Fruit fly (Drosophila melanogaster) whole organism, embryonic: ENCODE measurements around the gene Dh31.
A peak's percentile ranks its signal among the peaks of the same experiment; 100 is the strongest.

ENCODE experiments used
- Adf1 ChIP-seq: fragments of 200-800 bp; sonication (Bioruptor generic); IDR thresholded peaks from 2 replicates; pipeline ENCODE4 v1.3.6; 2022; ENCODE audit warnings: missing biosample characterization, missing genetic modification characterization
- Antp ChIP-seq: fragments of 200-800 bp; sonication (Bioruptor generic); optimal IDR thresholded peaks from 3 replicates; lab custom pipeline; 2016; ENCODE audit warnings: missing biosample characterization, missing genetic modification characterization
- BtbVII ChIP-seq: fragments of 200-800 bp; sonication (Bioruptor generic); optimal IDR thresholded peaks from 3 replicates; lab custom pipeline; 2017; ENCODE audit warnings: missing biosample characterization, mild to moderate bottlenecking, missing genetic modification characterization
- CG12219 ChIP-seq: fragments of 200-800 bp; sonication (Bioruptor generic); optimal IDR thresholded peaks from 3 replicates; lab custom pipeline; 2018; ENCODE audit warnings: missing biosample characterization, mild to moderate bottlenecking, missing genetic modification characterization
- CG12942 ChIP-seq: fragments of 200-800 bp; sonication (Bioruptor generic); optimal IDR thresholded peaks from 3 replicates; lab custom pipeline; 2016; ENCODE audit warnings: missing biosample characterization, missing genetic modification characterization
- CG13894 ChIP-seq: fragments of 200-800 bp; sonication (Bioruptor generic); optimal IDR thresholded peaks from 3 replicates; lab custom pipeline; 2018; ENCODE audit warnings: missing biosample characterization, mild to moderate bottlenecking, missing genetic modification characterization, moderate library complexity
- CG17912 ChIP-seq: fragments of 200-800 bp; sonication (Bioruptor generic); optimal IDR thresholded peaks from 2 replicates; lab custom pipeline; 2018; ENCODE audit warnings: missing biosample characterization, mild to moderate bottlenecking, missing genetic modification characterization
- CG18619 ChIP-seq: fragments of 200-800 bp; sonication (Bioruptor generic); optimal IDR thresholded peaks from 3 replicates; lab custom pipeline; 2017; ENCODE audit warnings: missing biosample characterization, mild to moderate bottlenecking, missing genetic modification characterization
- CG2875 ChIP-seq: fragments of 200-800 bp; sonication (Bioruptor generic); optimal IDR thresholded peaks from 2 replicates; lab custom pipeline; 2017; ENCODE audit warnings: missing biosample characterization, mild to moderate bottlenecking, missing genetic modification characterization, missing genetic modification reagents
- CG30431 ChIP-seq: fragments of 200-800 bp; sonication (Bioruptor generic); optimal IDR thresholded peaks from 2 replicates; lab custom pipeline; 2017; ENCODE audit warnings: missing biosample characterization, missing genetic modification characterization
- CG3407 ChIP-seq: fragments of 200-800 bp; sonication (Bioruptor generic); optimal IDR thresholded peaks from 2 replicates; lab custom pipeline; 2018; ENCODE audit warnings: missing biosample characterization, mild to moderate bottlenecking, missing genetic modification characterization
- CG42726 ChIP-seq: fragments of 200-800 bp; sonication (Bioruptor generic); IDR thresholded peaks from 2 replicates; pipeline ENCODE4 v1.3.6; 2022; ENCODE audit warnings: missing biosample characterization, missing genetic modification characterization; ENCODE audit not compliant: partially characterized antibody
- CG4328 ChIP-seq: fragments of 200-800 bp; sonication (Bioruptor generic); optimal IDR thresholded peaks from 3 replicates; lab custom pipeline; 2017; ENCODE audit warnings: missing biosample characterization, missing genetic modification reagents, missing genetic modification characterization
- CG43689 ChIP-seq: fragments of 200-800 bp; sonication (Bioruptor generic); IDR thresholded peaks from 2 replicates; pipeline ENCODE4 v1.3.6; 2022; ENCODE audit warnings: missing biosample characterization, missing genetic modification characterization
- CG7963 ChIP-seq: fragments of 200-800 bp; sonication (Bioruptor generic); IDR thresholded peaks from 3 replicates; pipeline ENCODE4 v1.3.6; 2022; ENCODE audit warnings: missing biosample characterization, missing genetic modification characterization; ENCODE audit not compliant: partially characterized antibody
- CG8089 ChIP-seq: fragments of 200-800 bp; sonication (Bioruptor generic); optimal IDR thresholded peaks from 3 replicates; lab custom pipeline; 2016; ENCODE audit warnings: missing biosample characterization, missing genetic modification characterization
- CG8478 ChIP-seq: fragments of >200 bp; optimal IDR thresholded peaks from 2 replicates; lab custom pipeline; 2018
- CG8944 ChIP-seq: fragments of 200-800 bp; sonication (Bioruptor generic); optimal IDR thresholded peaks from 3 replicates; lab custom pipeline; 2016; ENCODE audit warnings: missing biosample characterization, missing genetic modification characterization
- CG9437 ChIP-seq: fragments of 200-800 bp; sonication (Bioruptor generic); optimal IDR thresholded peaks from 2 replicates; lab custom pipeline; 2018; ENCODE audit warnings: missing biosample characterization, mild to moderate bottlenecking, missing genetic modification characterization
- CG9797 ChIP-seq: fragments of 200-800 bp; sonication (Bioruptor generic); optimal IDR thresholded peaks from 3 replicates; lab custom pipeline; 2018; ENCODE audit warnings: missing biosample characterization, mild to moderate bottlenecking, missing genetic modification characterization
- CTCF ChIP-seq: fragments of 200-800 bp; sonication (Bioruptor generic); optimal IDR thresholded peaks from 2 replicates; lab custom pipeline; 2017; ENCODE audit warnings: missing biosample characterization, mild to moderate bottlenecking, missing genetic modification characterization, moderate library complexity
- Dbx ChIP-seq: fragments of 200-800 bp; sonication (Bioruptor generic); IDR thresholded peaks from 3 replicates; pipeline ENCODE4 v1.3.6; 2022; ENCODE audit warnings: missing biosample characterization, missing genetic modification characterization
- Doc2 ChIP-seq: fragments of 200-800 bp; sonication (Bioruptor generic); IDR thresholded peaks from 2 replicates; pipeline ENCODE4 v1.3.6; 2022; ENCODE audit warnings: missing biosample characterization, missing genetic modification characterization
- Hey ChIP-seq: fragments of 200-800 bp; sonication (Bioruptor generic); optimal IDR thresholded peaks from 3 replicates; lab custom pipeline; 2018; ENCODE audit warnings: missing biosample characterization, mild to moderate bottlenecking, missing genetic modification characterization
- Mad ChIP-seq: fragments of 200-800 bp; sonication (Bioruptor generic); optimal IDR thresholded peaks from 2 replicates; lab custom pipeline; 2016; ENCODE audit warnings: missing biosample characterization, missing genetic modification characterization
- NC2β ChIP-seq: fragments of 200-800 bp; sonication (Bioruptor generic); optimal IDR thresholded peaks from 2 replicates; lab custom pipeline; 2016; ENCODE audit warnings: missing biosample characterization, missing genetic modification characterization
- Nf-YB ChIP-seq: fragments of 200-800 bp; sonication (Bioruptor generic); optimal IDR thresholded peaks from 3 replicates; lab custom pipeline; 2019; ENCODE audit warnings: missing biosample characterization, mild to moderate bottlenecking, missing genetic modification characterization, moderate library complexity
- Pdp1 ChIP-seq, 2 experiments: fragments of 200-800 bp; sonication (Bioruptor generic); optimal IDR thresholded peaks; 3 replicates each; lab custom pipeline; 2016; ENCODE audit warnings: missing biosample characterization in 2 of 2, missing genetic modification characterization in 2 of 2, mild to moderate bottlenecking in 1 of 2, moderate library complexity in 1 of 2
- Sox100B ChIP-seq: fragments of 200-800 bp; sonication (Bioruptor generic); optimal IDR thresholded peaks from 3 replicates; lab custom pipeline; 2018; ENCODE audit warnings: missing biosample characterization, mild to moderate bottlenecking, missing genetic modification characterization
- Usf ChIP-seq: fragments of 200-800 bp; sonication (Bioruptor generic); optimal IDR thresholded peaks from 2 replicates; lab custom pipeline; 2017; ENCODE audit warnings: missing genotype, missing biosample characterization, missing genetic modification characterization
- Xbp1 ChIP-seq: fragments of 200-800 bp; sonication (Bioruptor generic); optimal IDR thresholded peaks from 3 replicates; lab custom pipeline; 2016; ENCODE audit warnings: missing biosample characterization, mild to moderate bottlenecking, missing genetic modification characterization
- abd-A ChIP-seq: fragments of 200-800 bp; sonication (Bioruptor generic); optimal IDR thresholded peaks from 3 replicates; lab custom pipeline; 2019; ENCODE audit warnings: missing biosample characterization, mild to moderate bottlenecking, missing genetic modification characterization, moderate library complexity
- al ChIP-seq: fragments of 200-800 bp; sonication (Bioruptor generic); IDR thresholded peaks from 2 replicates; pipeline ENCODE4 v1.3.6; 2022; ENCODE audit warnings: missing biosample characterization, missing genetic modification characterization
- ap ChIP-seq: fragments of 200-800 bp; sonication (Bioruptor generic); IDR thresholded peaks from 2 replicates; pipeline ENCODE4 v1.3.6; 2022; ENCODE audit warnings: missing biosample characterization, missing genetic modification characterization
- crp ChIP-seq, 2 experiments: fragments of 200-800 bp; sonication (Bioruptor generic); optimal IDR thresholded peaks; 2 replicates in 1 of 2; 3 replicates in 1 of 2; lab custom pipeline; 2017; ENCODE audit warnings: missing biosample characterization in 2 of 2, missing genetic modification characterization in 2 of 2, mild to moderate bottlenecking in 1 of 2, moderate library complexity in 1 of 2
- da ChIP-seq: fragments of 200-800 bp; sonication (Bioruptor generic); optimal IDR thresholded peaks from 2 replicates; lab custom pipeline; 2016; ENCODE audit warnings: missing biosample characterization, missing genetic modification characterization
- danr ChIP-seq: fragments of 200-800 bp; sonication (Bioruptor generic); IDR thresholded peaks from 2 replicates; pipeline ENCODE4 v1.3.6; 2022; ENCODE audit warnings: missing biosample characterization, missing genetic modification characterization
- dimm ChIP-seq: fragments of 200-800 bp; sonication (Bioruptor generic); IDR thresholded peaks from 2 replicates; pipeline ENCODE4 v1.3.6; 2022; ENCODE audit warnings: missing biosample characterization, missing genetic modification characterization
- ind ChIP-seq: fragments of 200-800 bp; sonication (Bioruptor generic); optimal IDR thresholded peaks from 3 replicates; lab custom pipeline; 2016; ENCODE audit warnings: missing biosample characterization, missing genetic modification characterization
- knrl ChIP-seq: fragments of 200-800 bp; sonication (Bioruptor generic); IDR thresholded peaks from 3 replicates; pipeline ENCODE4 v1.3.6; 2022; ENCODE audit warnings: missing biosample characterization, missing genetic modification characterization; ENCODE audit not compliant: partially characterized antibody
- lbe ChIP-seq: fragments of 200-800 bp; sonication (Bioruptor generic); optimal IDR thresholded peaks from 2 replicates; lab custom pipeline; 2016; ENCODE audit warnings: missing biosample characterization, mild to moderate bottlenecking, missing genetic modification characterization
- pan ChIP-seq, 4 experiments: fragments of >200 bp in 3 of 4; fragments of 200-800 bp in 1 of 4; sonication (Bioruptor generic) in 1 of 4; optimal IDR thresholded peaks in 3 of 4; IDR thresholded peaks in 1 of 4; 2 replicates each; pipeline versions ENCODE4 v1.3.6 to Lab custom; 2017 to 2022; ENCODE audit warnings: missing biosample characterization in 2 of 4, missing genetic modification characterization in 2 of 4, mixed read lengths in 1 of 4
- pros ChIP-seq: fragments of 200-800 bp; sonication (Bioruptor generic); optimal IDR thresholded peaks from 3 replicates; lab custom pipeline; 2019; ENCODE audit warnings: missing biosample characterization, mild to moderate bottlenecking, missing genetic modification characterization, moderate library complexity
- pum ChIP-seq: fragments of 200-800 bp; sonication (Bioruptor generic); optimal IDR thresholded peaks from 2 replicates; lab custom pipeline; 2016; ENCODE audit warnings: missing biosample characterization, missing genetic modification characterization
- repo ChIP-seq: fragments of 200-800 bp; sonication (Bioruptor generic); optimal IDR thresholded peaks from 2 replicates; lab custom pipeline; 2016; ENCODE audit warnings: missing biosample characterization, missing genetic modification characterization
- seq ChIP-seq: fragments of 200-800 bp; sonication (Bioruptor generic); IDR thresholded peaks from 2 replicates; pipeline ENCODE4 v1.3.6; 2022; ENCODE audit warnings: missing biosample characterization, missing genetic modification characterization
- sim ChIP-seq: fragments of 200-800 bp; sonication (Bioruptor generic); IDR thresholded peaks from 2 replicates; pipeline ENCODE4 v1.3.6; 2022; ENCODE audit warnings: missing biosample characterization, missing genetic modification characterization
- sr ChIP-seq: fragments of 200-800 bp; sonication (Bioruptor generic); IDR thresholded peaks from 3 replicates; pipeline ENCODE4 v1.3.6; 2022; ENCODE audit warnings: missing biosample characterization, missing genetic modification characterization
- stc ChIP-seq: fragments of 200-800 bp; sonication (Bioruptor generic); IDR thresholded peaks from 2 replicates; pipeline ENCODE4 v1.3.6; 2022; ENCODE audit warnings: missing biosample characterization, missing genetic modification characterization
- stwl ChIP-seq: fragments of 200-800 bp; sonication (Bioruptor generic); optimal IDR thresholded peaks from 3 replicates; lab custom pipeline; 2018; ENCODE audit warnings: missing biosample characterization, mild to moderate bottlenecking, missing genetic modification characterization, moderate library complexity
- sug ChIP-seq: fragments of 200-800 bp; optimal IDR thresholded peaks from 2 replicates; lab custom pipeline; 2019; ENCODE audit warnings: missing biosample characterization, mild to moderate bottlenecking, missing genetic modification characterization, moderate library complexity

The Dh31 gene

dm6 chr2L:8464107-8464582, 42.5 kb downstream of the Dh31 start, which contains the start of gene prg (continued):
- TF ChIP-seq Pdp1 (GFP tag; optimal IDR thresholded peaks at IDR 0.05; lab: Kevin White, UChicago), result peak; percentile 61 to 66
- no peak for TF ChIP-seq pros (GFP tag; lab: Kevin White, UChicago)
- TF ChIP-seq repo (GFP tag; lab: Kevin White, UChicago), result peak; percentile 38
- peak; percentile 95 for TF ChIP-seq CG42726
- TF ChIP-seq Usf (GFP tag; lab: Kevin White, UChicago), result no peak
- peak; percentile 64 for TF ChIP-seq Xbp1
- no peak for TF ChIP-seq CG9797 (GFP tag; lab: Kevin White, UChicago)
- peak; percentile 2 for TF ChIP-seq NC2β
- peak; percentile 55 for TF ChIP-seq BtbVII (GFP tag; lab: Kevin White, UChicago)
- no peak for TF ChIP-seq abd-A (tag; lab: Kevin White, UChicago)
- TF ChIP-seq CG8089 (GFP tag; lab: Kevin White, UChicago), result peak; percentile 35
- peak; percentile 40 for TF ChIP-seq Mad (GFP tag; lab: Kevin White, UChicago)
- peak; percentile 43 for TF ChIP-seq ind (GFP tag; lab: Kevin White, UChicago)
- TF ChIP-seq da (GFP tag; lab: Kevin White, UChicago), result no peak
- peak; percentile 64 for TF ChIP-seq lbe (GFP tag; lab: Kevin White, UChicago)
- peak; percentile 52 for TF ChIP-seq CG18619
- peak; percentile 68 for TF ChIP-seq sug (tag; lab: Kevin White, UChicago)
- no peak for TF ChIP-seq CTCF (GFP tag; lab: Kevin White, UChicago)
- peak; percentile 56 for TF ChIP-seq stc (GFP tag; lab: Robert Waterston, UW)
- TF ChIP-seq CG4328 (GFP tag; lab: Kevin White, UChicago), result peak; percentile 47
- no peak for TF ChIP-seq sim (GFP tag; lab: Robert Waterston, UW)
- no peak for TF ChIP-seq Doc2 (GFP tag; lab: Robert Waterston, UW)
- TF ChIP-seq Sox100B (GFP tag; lab: Kevin White, UChicago), result peak; percentile 75
- peak; percentile 56 for TF ChIP-seq Antp (GFP tag; lab: Kevin White, UChicago)
- no peak for TF ChIP-seq CG2875 (GFP tag; lab: Kevin White, UChicago)
- TF ChIP-seq Nf-YB (GFP tag; lab: Kevin White, UChicago), result peak; percentile 38
- peak; percentile 81 for TF ChIP-seq Dbx (GFP tag; lab: Robert Waterston, UW)
- TF ChIP-seq al (GFP tag; lab: Robert Waterston, UW), result peak; percentile 19; the same call in 1 of the 2 replicates
- TF ChIP-seq CG8478 (lab: Kevin White, UChicago), result no peak
- TF ChIP-seq CG8944, result peak; percentile 35
- TF ChIP-seq sr (GFP tag; lab: Robert Waterston, UW), result no peak
- TF ChIP-seq dimm, result no peak
- peak; percentile 53 for TF ChIP-seq CG13894 (tag; lab: Kevin White, UChicago)
- peak in 1 of 2 experiments; percentile 38 for TF ChIP-seq crp (GFP tag; optimal IDR thresholded peaks at IDR 0.05; lab: Kevin White, UChicago)
- TF ChIP-seq seq (GFP tag; lab: Robert Waterston, UW), result peak; percentile 38; the same call in 1 of the 2 replicates
- peak; percentile 76 for TF ChIP-seq stwl (tag; lab: Kevin White, UChicago)
- peak; percentile 98 for TF ChIP-seq CG7963 (GFP tag; lab: Robert Waterston, UW)
- peak; percentile 49; the same call in 1 of the 2 replicates for TF ChIP-seq ap
- no peak for TF ChIP-seq CG30431 (GFP tag; lab: Kevin White, UChicago)
- no peak for TF ChIP-seq pan (optimal IDR thresholded peaks at IDR 0.05; lab: Kevin White, UChicago)
- TF ChIP-seq pan (GFP tag; optimal IDR thresholded peaks at IDR 0.05 in 1 of 2, IDR thresholded peaks at IDR 0.05 in 1 of 2), result peak in 1 of 2 experiments; percentile 60
- no peak for TF ChIP-seq danr (GFP tag; lab: Robert Waterston, UW)
- TF ChIP-seq CG12942 (GFP tag; lab: Kevin White, UChicago), result peak; percentile 1
- peak; percentile 90 for TF ChIP-seq knrl (GFP tag; lab: Robert Waterston, UW)
- no peak for TF ChIP-seq CG12219
- no peak for TF ChIP-seq Hey (tag; lab: Kevin White, UChicago)
- no peak for TF ChIP-seq CG17912 (GFP tag; lab: Kevin White, UChicago)
- peak; percentile 3 for TF ChIP-seq CG3407 (GFP tag; lab: Kevin White, UChicago)
- peak; percentile 54 for TF ChIP-seq pum (GFP tag; lab: Kevin White, UChicago)
- no peak; the same call in 1 of the 2 replicates for TF ChIP-seq Adf1 (GFP tag; lab: Robert Waterston, UW)
- TF ChIP-seq CG43689 (GFP tag; lab: Robert Waterston, UW), result no peak; the same call in 1 of the 2 replicates
- peak; percentile 36 for TF ChIP-seq CG9437 (GFP tag; lab: Kevin White, UChicago)
